Worm (Caenorhabditis elegans): ENCODE measurements around the gene ifa-3.
A peak's percentile ranks its signal among the peaks of the same experiment; 100 is the strongest.
"Not testable (repeated sequence)": the region's sequence is repeated elsewhere in the genome, so short reads cannot be mapped to it uniquely, and the experiment has no call there.

Gene ifa-3

ce11 chrX:16271147-16271546, 1.3 kb upstream of the ifa-3 start:
- TF ChIP-seq him-1 (tag; optimal IDR thresholded peaks at IDR 0.05) (no peak), dao-5 (tag; optimal IDR thresholded peaks at IDR 0.05) (no peak), W03F9.2 (tag; optimal IDR thresholded peaks at IDR 0.05) (peak; percentile 41)

DNA sequence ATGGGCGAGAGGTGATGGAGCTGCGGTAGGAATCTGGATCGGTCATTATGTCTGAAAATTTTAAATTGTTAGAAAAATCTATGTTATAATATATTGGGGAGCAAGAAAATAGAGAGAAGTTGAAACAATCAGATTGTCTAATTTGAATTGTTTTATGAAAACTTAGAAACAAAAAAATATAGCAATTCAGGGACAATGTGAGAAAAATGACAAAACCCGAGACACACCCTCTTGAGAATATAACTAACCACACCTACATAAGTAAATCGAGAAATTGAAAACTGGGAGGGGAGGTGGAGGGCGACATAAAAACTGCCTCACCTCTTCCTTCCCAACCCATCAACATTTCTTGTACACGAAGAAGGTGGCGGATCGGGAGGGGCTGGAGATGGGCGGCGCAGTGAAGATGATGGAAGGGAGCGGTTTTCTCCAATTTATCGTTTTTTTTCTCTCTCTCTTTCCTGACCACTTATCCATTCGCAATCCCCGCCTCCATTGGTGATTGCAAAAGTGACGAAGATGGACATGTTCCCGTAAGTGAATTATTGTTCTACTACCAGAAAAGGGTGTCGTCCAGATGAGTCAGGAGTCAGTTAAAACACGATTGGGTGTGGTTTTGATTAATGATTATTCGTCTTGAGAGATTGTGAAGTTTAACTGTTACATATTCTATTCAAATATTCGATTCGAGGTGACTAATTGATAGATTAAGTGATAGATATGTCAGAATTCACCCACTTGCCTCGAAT, 4.1 kb downstream of the ifa-3 start, which contains the start of gene mua-6:
Gene mua-6, minus strand, starts transcription at position 51 of the 749 bp plus-strand sequence.
- TF ChIP-seq him-1 (tag; optimal IDR thresholded peaks at IDR 0.05) = no peak
- no peak for TF ChIP-seq dao-5 (tag; optimal IDR thresholded peaks at IDR 0.05)
- TF ChIP-seq W03F9.2 (tag; optimal IDR thresholded peaks at IDR 0.05) = no peak

DNA sequence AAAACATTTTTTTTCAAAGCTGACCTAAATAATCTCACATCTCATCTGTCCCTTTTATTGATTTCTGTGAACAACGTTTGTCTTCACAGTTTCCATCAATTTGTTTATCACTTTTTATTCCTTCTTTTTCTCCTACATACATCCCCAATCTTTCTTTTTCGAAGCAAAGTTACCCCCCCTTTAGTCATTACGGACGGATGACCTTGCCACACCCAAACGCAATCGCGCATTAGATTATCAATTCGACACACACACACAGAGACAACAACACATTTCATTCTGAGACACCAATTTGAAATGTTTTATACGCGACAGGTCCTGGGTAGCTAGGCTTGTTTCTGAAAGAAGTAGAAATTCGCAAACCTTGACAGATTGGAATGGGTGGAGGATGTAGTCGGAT, 6.6 kb downstream of the ifa-3 start:
- TF ChIP-seq dao-5 (tag; optimal IDR thresholded peaks at IDR 0.05) = no peak
- no peak for TF ChIP-seq W03F9.2 (tag; optimal IDR thresholded peaks at IDR 0.05)
- no peak for TF ChIP-seq him-1 (tag; optimal IDR thresholded peaks at IDR 0.05)

DNA sequence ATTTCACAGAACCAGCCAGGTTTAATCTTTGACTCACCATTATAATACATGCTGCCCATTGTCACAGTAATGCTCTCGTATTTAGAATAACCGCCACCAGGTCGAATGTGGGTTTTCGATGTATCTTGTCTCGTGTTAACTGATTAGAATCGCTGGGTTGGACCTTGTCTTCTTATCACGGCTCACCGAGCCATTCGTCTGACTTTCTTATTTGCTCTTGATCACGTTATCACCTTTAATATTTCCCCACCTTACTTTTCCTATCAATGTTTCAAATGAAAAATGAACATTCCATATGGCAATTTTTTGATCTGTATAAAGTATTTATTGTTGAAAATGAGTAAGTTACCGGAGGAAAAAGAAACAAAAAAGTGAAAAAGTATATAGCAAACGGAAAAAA, 7.9 kb downstream of the ifa-3 start, which contains the start of gene sgk-1:
Gene sgk-1, minus strand, starts transcription at position 130 of the 400 bp plus-strand sequence.
- TF ChIP-seq W03F9.2 (tag; optimal IDR thresholded peaks at IDR 0.05) (no peak), him-1 (tag; optimal IDR thresholded peaks at IDR 0.05) (no peak)

- TF ChIP-seq him-1 (tag; optimal IDR thresholded peaks at IDR 0.05) (no peak), W03F9.2 (tag; optimal IDR thresholded peaks at IDR 0.05) (no peak), dao-5 (tag; optimal IDR thresholded peaks at IDR 0.05) (no peak)
Measured at ce11 chrX:16260077-16260476, 9.8 kb downstream of the ifa-3 start.

DNA sequence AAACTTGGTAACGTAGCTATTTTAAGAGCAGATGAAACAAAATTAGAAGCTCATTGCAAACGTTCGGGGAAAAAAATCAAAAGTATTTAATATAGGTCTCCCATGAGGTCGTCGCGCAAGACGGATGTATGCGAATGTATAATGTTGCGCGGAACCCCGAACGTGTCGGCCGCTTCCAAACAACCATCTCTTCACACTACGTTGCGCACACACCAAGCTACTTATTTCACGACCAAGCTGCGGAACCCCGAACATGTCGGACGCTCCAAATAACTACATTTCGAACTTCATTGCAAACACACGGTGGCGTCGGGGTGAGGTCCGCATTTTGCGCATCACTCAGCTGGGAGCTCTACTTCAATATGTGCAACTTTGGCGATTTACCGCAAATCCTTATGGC, 11.4 kb downstream of the ifa-3 start:
- TF ChIP-seq dao-5 (tag; optimal IDR thresholded peaks at IDR 0.05) (no peak), W03F9.2 (tag; optimal IDR thresholded peaks at IDR 0.05) (no peak), him-1 (tag; optimal IDR thresholded peaks at IDR 0.05) (no peak)

DNA sequence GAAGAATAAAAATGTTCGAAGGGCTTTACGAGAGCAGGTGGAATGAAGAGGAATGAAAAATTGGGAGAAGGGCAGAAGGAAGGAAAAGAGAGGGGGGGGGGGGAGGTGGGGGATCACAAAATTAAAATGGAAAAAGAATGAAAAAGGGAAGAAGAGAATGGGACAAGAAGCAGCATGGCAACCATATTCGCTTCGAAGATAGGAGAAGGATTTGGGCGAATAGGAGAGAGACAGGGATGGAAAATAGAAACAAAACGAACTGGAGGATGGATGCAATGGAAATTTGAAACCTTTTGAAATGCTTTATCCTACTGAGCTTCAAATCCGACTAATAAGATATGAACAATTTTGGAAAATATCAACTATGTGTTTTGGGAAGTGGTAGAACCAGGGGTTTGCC, 19.2 kb downstream of the ifa-3 start, which contains the start of gene W10G6.6:
Gene W10G6.6, minus strand, starts transcription at position 101 of the 400 bp plus-strand sequence.
- no peak for TF ChIP-seq him-1 (tag; optimal IDR thresholded peaks at IDR 0.05)
- TF ChIP-seq dao-5 (tag; optimal IDR thresholded peaks at IDR 0.05) = no peak
- TF ChIP-seq W03F9.2 (tag; optimal IDR thresholded peaks at IDR 0.05) = no peak

ce11 chrX:16244764-16245244, 25.1 kb downstream of the ifa-3 start, which contains the start of gene W10G6.1:
Gene W10G6.1, plus strand, starts transcription at chrX:16245194.
- TF ChIP-seq W03F9.2 (tag; optimal IDR thresholded peaks at IDR 0.05) (no peak), dao-5 (tag; optimal IDR thresholded peaks at IDR 0.05) (no peak), him-1 (tag; optimal IDR thresholded peaks at IDR 0.05) (no peak)

DNA sequence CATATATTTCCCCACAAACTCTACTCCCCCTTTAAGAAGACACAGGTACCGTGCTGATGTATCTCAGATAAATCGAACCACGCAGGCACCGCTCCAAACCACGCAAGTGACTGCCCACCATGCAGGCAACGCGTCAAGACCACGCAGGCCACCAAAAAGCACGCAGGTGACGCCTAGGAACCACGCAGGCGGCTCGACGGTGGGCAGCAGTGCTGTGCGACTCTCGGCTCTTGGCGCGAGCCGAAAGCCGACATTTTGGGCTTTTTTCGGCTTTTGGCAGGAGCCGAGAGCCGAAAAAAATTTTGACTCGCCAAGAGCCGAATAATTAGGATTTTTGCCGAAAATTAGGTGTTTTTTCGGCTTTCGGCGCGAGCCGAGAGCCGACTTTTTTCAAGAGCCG, 26.7 kb downstream of the ifa-3 start:
- TF ChIP-seq dao-5 (tag; optimal IDR thresholded peaks at IDR 0.05) (no peak), him-1 (tag; optimal IDR thresholded peaks at IDR 0.05) (no peak), W03F9.2 (tag; optimal IDR thresholded peaks at IDR 0.05) (no peak)

- no peak for TF ChIP-seq W03F9.2 (tag; optimal IDR thresholded peaks at IDR 0.05)
- no peak for TF ChIP-seq him-1 (tag; optimal IDR thresholded peaks at IDR 0.05)
- no peak for TF ChIP-seq dao-5 (tag; optimal IDR thresholded peaks at IDR 0.05)
Measured at ce11 chrX:16240626-16241025, 29.2 kb downstream of the ifa-3 start.

DNA sequence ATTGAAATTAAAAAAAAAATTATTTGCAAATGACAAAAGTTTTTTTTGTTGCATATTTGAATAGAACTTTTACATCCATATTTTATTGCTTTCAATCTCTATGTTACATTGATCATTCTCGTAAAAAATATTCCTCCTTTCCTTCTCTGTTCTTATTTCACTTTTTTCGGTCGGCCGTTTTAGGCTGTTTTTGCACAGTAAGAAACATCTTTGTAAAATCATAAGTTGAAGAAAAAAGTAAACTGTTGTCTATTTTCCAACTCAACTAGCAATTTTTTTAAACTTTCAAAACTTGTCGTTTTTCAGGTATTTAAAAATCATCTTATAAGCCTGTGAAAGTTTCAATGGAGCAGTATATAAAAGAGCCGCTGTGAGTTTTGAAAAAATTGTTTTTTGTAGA, 41.2 kb downstream of the ifa-3 start, which contains the start of gene F23A7.5:
Gene F23A7.5, plus strand, starts transcription at position 301 of the 400 bp plus-strand sequence.
- TF ChIP-seq him-1 (tag; optimal IDR thresholded peaks at IDR 0.05) = no peak
- TF ChIP-seq dao-5 (tag; optimal IDR thresholded peaks at IDR 0.05) = no peak
- no peak for TF ChIP-seq W03F9.2 (tag; optimal IDR thresholded peaks at IDR 0.05)

DNA sequence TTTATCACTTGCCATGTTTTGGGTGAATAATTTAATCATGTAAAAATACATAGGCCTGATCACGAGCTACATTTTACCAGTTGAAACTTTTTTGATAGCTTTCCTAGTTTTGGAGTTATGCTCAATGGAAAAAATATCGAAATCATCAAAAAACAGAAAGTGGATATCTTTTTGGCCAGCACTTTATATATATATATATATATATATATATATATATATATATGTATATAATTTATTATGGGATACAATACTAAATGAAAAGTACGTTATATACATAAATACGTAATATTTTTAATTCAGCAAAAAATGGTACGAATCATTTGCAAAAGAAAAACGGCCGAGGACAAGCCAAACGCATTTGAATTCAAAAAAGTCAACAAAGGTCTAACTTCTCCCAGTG, 50.2 kb downstream of the ifa-3 start, which contains the start of gene F23A7.3:
Gene F23A7.3, plus strand, starts transcription at position 301 of the 400 bp plus-strand sequence.
- not testable (repeated sequence) for TF ChIP-seq W03F9.2, him-1, dao-5 (tag; optimal IDR thresholded peaks at IDR 0.05)

DNA sequence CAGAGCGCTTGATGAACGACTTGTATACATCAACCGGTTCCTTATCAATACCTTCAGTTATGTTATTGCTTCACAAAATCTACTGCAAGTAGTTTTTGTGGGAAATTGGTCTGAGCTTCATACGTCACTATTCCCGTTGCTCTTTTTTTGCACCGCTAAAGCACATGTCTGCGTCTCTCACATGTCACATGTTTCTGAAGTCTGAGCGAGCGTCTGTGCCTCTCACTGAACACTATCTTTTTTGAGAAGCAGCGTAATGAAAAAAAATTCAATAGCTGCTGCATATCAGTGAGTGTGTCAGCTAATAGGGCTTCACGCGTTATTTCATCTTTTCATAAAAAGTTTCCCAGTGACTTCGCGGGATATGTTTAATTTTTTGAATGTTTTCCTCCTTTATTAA, 51.6 kb downstream of the ifa-3 start:
- no peak for TF ChIP-seq dao-5 (tag; optimal IDR thresholded peaks at IDR 0.05)

DNA sequence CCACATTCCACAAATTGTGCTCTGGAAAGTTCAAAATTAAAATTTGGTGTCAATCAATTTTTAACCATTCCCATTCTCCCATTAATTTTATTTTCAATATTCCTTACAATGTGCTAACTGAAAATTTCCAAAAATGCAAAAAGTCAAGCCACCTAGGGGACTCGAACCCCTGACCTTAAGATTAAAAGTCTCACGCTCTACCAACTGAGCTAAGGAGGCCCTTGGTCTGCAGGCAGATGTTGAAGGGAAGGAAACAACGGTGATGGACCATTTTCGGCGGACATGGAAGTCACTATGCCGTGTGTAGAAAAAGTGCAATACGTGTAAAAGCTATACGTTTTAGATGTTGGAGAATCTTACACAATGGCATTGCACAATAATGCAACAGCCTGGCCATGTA, 52.1 kb downstream of the ifa-3 start:
- TF ChIP-seq him-1 (tag; optimal IDR thresholded peaks at IDR 0.05) = no peak
- TF ChIP-seq W03F9.2 (tag; optimal IDR thresholded peaks at IDR 0.05) = no peak
- TF ChIP-seq dao-5 (tag; optimal IDR thresholded peaks at IDR 0.05) = no peak

Data from whole organism, L4/young adult.